Fruit fly (Drosophila melanogaster) whole organism, embryonic: ENCODE results near the gene COX7AL.

Experiments
- Bgb ChIP-seq: fragments of 200-800 bp; sonication (Bioruptor generic); IDR thresholded peaks from 2 replicates; pipeline ENCODE4 v1.3.6; 2022; ENCODE audit warnings: missing biosample characterization, missing genetic modification characterization; ENCODE audit not compliant: partially characterized antibody
- CG10267 ChIP-seq: fragments of 200-800 bp; sonication (Bioruptor generic); optimal IDR thresholded peaks from 2 replicates; lab custom pipeline; 2018; ENCODE audit warnings: missing biosample characterization, mild to moderate bottlenecking, missing genetic modification characterization, moderate library complexity
- CG10979 ChIP-seq: fragments of 200-800 bp; sonication (Bioruptor generic); optimal IDR thresholded peaks from 2 replicates; lab custom pipeline; 2018; ENCODE audit warnings: missing biosample characterization, mild to moderate bottlenecking, missing genetic modification characterization, moderate library complexity
- CG12391 ChIP-seq: fragments of 200-800 bp; sonication (Bioruptor generic); optimal IDR thresholded peaks from 3 replicates; lab custom pipeline; 2018; ENCODE audit warnings: missing biosample characterization, mild to moderate bottlenecking, missing genetic modification characterization, moderate library complexity
- CG12744 ChIP-seq: fragments of 200-800 bp; sonication (Bioruptor generic); optimal IDR thresholded peaks from 2 replicates; lab custom pipeline; 2016; ENCODE audit warnings: missing biosample characterization, missing genetic modification characterization
- CG13775 ChIP-seq: fragments of 200-800 bp; sonication (Bioruptor generic); optimal IDR thresholded peaks from 3 replicates; lab custom pipeline; 2017; ENCODE audit warnings: missing biosample characterization, mild to moderate bottlenecking, missing genetic modification characterization
- CG14710 ChIP-seq: fragments of 200-800 bp; sonication (Bioruptor generic); optimal IDR thresholded peaks from 3 replicates; lab custom pipeline; 2019; ENCODE audit warnings: missing biosample characterization, mild to moderate bottlenecking, missing genetic modification characterization, moderate library complexity
- CG15696 ChIP-seq: fragments of 200-800 bp; sonication (Bioruptor generic); optimal IDR thresholded peaks from 2 replicates; lab custom pipeline; 2019; ENCODE audit warnings: missing biosample characterization, mild to moderate bottlenecking, missing genetic modification characterization, moderate library complexity
- CG16815 ChIP-seq: fragments of 200-800 bp; sonication (Bioruptor generic); optimal IDR thresholded peaks from 3 replicates; lab custom pipeline; 2017; ENCODE audit warnings: missing biosample characterization, mild to moderate bottlenecking, missing genetic modification characterization
- CG17359 ChIP-seq: fragments of 200-800 bp; sonication (Bioruptor generic); optimal IDR thresholded peaks from 3 replicates; lab custom pipeline; 2018; ENCODE audit warnings: missing biosample characterization, mild to moderate bottlenecking, missing genetic modification characterization, moderate library complexity
- CG17568 ChIP-seq: fragments of 200-800 bp; sonication (Bioruptor generic); optimal IDR thresholded peaks from 2 replicates; lab custom pipeline; 2018; ENCODE audit warnings: missing biosample characterization, mild to moderate bottlenecking, missing genetic modification characterization, moderate library complexity
- CG2129 ChIP-seq: fragments of 200-800 bp; sonication (Bioruptor generic); IDR thresholded peaks from 2 replicates; pipeline ENCODE4 v1.3.6; 2022; ENCODE audit warnings: missing biosample characterization, missing genetic modification characterization; ENCODE audit not compliant: partially characterized antibody
- CG2712 ChIP-seq: fragments of 200-800 bp; optimal IDR thresholded peaks from 3 replicates; lab custom pipeline; 2019; ENCODE audit warnings: missing biosample characterization, mild to moderate bottlenecking, missing genetic modification characterization, moderate library complexity
- CG31224 ChIP-seq: fragments of 200-800 bp; sonication (Bioruptor generic); IDR thresholded peaks from 2 replicates; pipeline ENCODE4 v1.3.6; 2022; ENCODE audit warnings: missing biosample characterization, missing genetic modification characterization
- CG31441 ChIP-seq: fragments of 200-800 bp; sonication (Bioruptor generic); IDR thresholded peaks from 2 replicates; pipeline ENCODE4 v1.3.6; 2022; ENCODE audit warnings: missing biosample characterization, missing genetic modification characterization
- CG33557 ChIP-seq: fragments of 200-800 bp; sonication (Bioruptor generic); optimal IDR thresholded peaks from 2 replicates; lab custom pipeline; 2019; ENCODE audit warnings: missing biosample characterization, mild to moderate bottlenecking, missing genetic modification characterization, moderate library complexity
- CG4404 ChIP-seq: fragments of 200-800 bp; sonication (Bioruptor generic); IDR thresholded peaks from 2 replicates; pipeline ENCODE4 v1.3.6; 2022; ENCODE audit warnings: missing biosample characterization, missing genetic modification characterization
- CG7556 ChIP-seq: fragments of 200-800 bp; sonication (Bioruptor generic); optimal IDR thresholded peaks from 2 replicates; lab custom pipeline; 2017; ENCODE audit warnings: missing biosample characterization, mild to moderate bottlenecking, missing genetic modification characterization
- CG7839 ChIP-seq: fragments of 200-800 bp; sonication (Bioruptor generic); optimal IDR thresholded peaks from 3 replicates; lab custom pipeline; 2018; ENCODE audit warnings: missing biosample characterization, mild to moderate bottlenecking, missing genetic modification characterization, moderate library complexity
- CG9727 ChIP-seq: fragments of 200-800 bp; sonication (Bioruptor generic); optimal IDR thresholded peaks from 3 replicates; lab custom pipeline; 2017; ENCODE audit warnings: missing biosample characterization, mild to moderate bottlenecking, missing genetic modification characterization
- Camta ChIP-seq: fragments of 200-800 bp; sonication (Bioruptor generic); optimal IDR thresholded peaks from 2 replicates; lab custom pipeline; 2016; ENCODE audit warnings: missing biosample characterization, missing genetic modification characterization
- CoRest ChIP-seq: fragments of 200-800 bp; sonication (Bioruptor generic); optimal IDR thresholded peaks from 3 replicates; lab custom pipeline; 2018; ENCODE audit warnings: missing biosample characterization, mild to moderate bottlenecking, missing genetic modification characterization, moderate library complexity
- Ets65A ChIP-seq: fragments of 200-800 bp; sonication (Bioruptor generic); peaks from one replicate; lab custom pipeline; 2016; ENCODE audit warnings: missing biosample characterization, missing genetic modification characterization
- Fer3 ChIP-seq: fragments of 200-800 bp; sonication (Bioruptor generic); optimal IDR thresholded peaks from 2 replicates; lab custom pipeline; 2018; ENCODE audit warnings: missing biosample characterization, mild to moderate bottlenecking, missing genetic modification characterization, moderate library complexity
- Gsc ChIP-seq: fragments of 200-800 bp; sonication (Bioruptor generic); IDR thresholded peaks from 2 replicates; pipeline ENCODE4 v1.3.6; 2022; ENCODE audit warnings: missing biosample characterization, missing genetic modification characterization
- Kr ChIP-seq: fragments of 200-800 bp; sonication (Bioruptor generic); optimal IDR thresholded peaks from 2 replicates; lab custom pipeline; 2017; ENCODE audit warnings: missing biosample characterization, mild to moderate bottlenecking, missing genetic modification characterization
- Oli ChIP-seq: fragments of 200-800 bp; sonication (Bioruptor generic); optimal IDR thresholded peaks from 2 replicates; lab custom pipeline; 2018; ENCODE audit warnings: missing biosample characterization, mild to moderate bottlenecking, missing genetic modification characterization, moderate library complexity
- Pdp1 ChIP-seq, 2 experiments: fragments of 200-800 bp; sonication (Bioruptor generic); optimal IDR thresholded peaks; 3 replicates each; lab custom pipeline; 2016; ENCODE audit warnings: missing biosample characterization in 2 of 2, missing genetic modification characterization in 2 of 2, mild to moderate bottlenecking in 1 of 2, moderate library complexity in 1 of 2
- Sox100B ChIP-seq: fragments of 200-800 bp; sonication (Bioruptor generic); optimal IDR thresholded peaks from 3 replicates; lab custom pipeline; 2018; ENCODE audit warnings: missing biosample characterization, mild to moderate bottlenecking, missing genetic modification characterization
- Ssrp ChIP-seq: fragments of 200-800 bp; sonication (Bioruptor generic); optimal IDR thresholded peaks from 2 replicates; lab custom pipeline; 2018; ENCODE audit warnings: missing biosample characterization, mild to moderate bottlenecking, missing genetic modification characterization, moderate library complexity
- Trl ChIP-seq, 3 experiments: fragments of >200 bp in 2 of 3; fragments of 200-800 bp in 1 of 3; sonication (Bioruptor generic) in 1 of 3; optimal IDR thresholded peaks; 2 replicates in 1 of 3; 3 replicates in 2 of 3; lab custom pipeline; 2016 to 2017; ENCODE audit warnings: missing biosample characterization in 1 of 3, missing genetic modification characterization in 1 of 3
- btn ChIP-seq: fragments of 200-800 bp; sonication (Bioruptor generic); optimal IDR thresholded peaks from 2 replicates; lab custom pipeline; 2016; ENCODE audit warnings: missing biosample characterization, missing genetic modification characterization
- eyg ChIP-seq: fragments of 200-800 bp; sonication (Bioruptor generic); optimal IDR thresholded peaks from 3 replicates; lab custom pipeline; 2016; ENCODE audit warnings: missing biosample characterization, missing genetic modification characterization
- fd96Cb ChIP-seq: fragments of 200-800 bp; sonication (Bioruptor generic); optimal IDR thresholded peaks from 2 replicates; lab custom pipeline; 2018; ENCODE audit warnings: missing biosample characterization, mild to moderate bottlenecking, missing genetic modification characterization, moderate library complexity
- grau ChIP-seq: fragments of 200-800 bp; optimal IDR thresholded peaks from 3 replicates; lab custom pipeline; 2019; ENCODE audit warnings: missing biosample characterization, mild to moderate bottlenecking, missing genetic modification characterization, moderate library complexity
- h ChIP-seq: fragments of >200 bp; optimal IDR thresholded peaks from 2 replicates; lab custom pipeline; 2017
- kay ChIP-seq: fragments of 200-800 bp; sonication (Bioruptor generic); optimal IDR thresholded peaks from 2 replicates; lab custom pipeline; 2016; ENCODE audit warnings: missing biosample characterization, missing genetic modification characterization
- knrl ChIP-seq: fragments of 200-800 bp; sonication (Bioruptor generic); IDR thresholded peaks from 3 replicates; pipeline ENCODE4 v1.3.6; 2022; ENCODE audit warnings: missing biosample characterization, missing genetic modification characterization; ENCODE audit not compliant: partially characterized antibody
- lola ChIP-seq, 3 experiments: fragments of >200 bp in 2 of 3; fragments of 200-800 bp in 1 of 3; sonication (Bioruptor generic) in 1 of 3; optimal IDR thresholded peaks; 2 replicates each; lab custom pipeline; 2017 to 2019; ENCODE audit warnings: missing biosample characterization in 3 of 3, missing genetic modification characterization in 3 of 3, mild to moderate bottlenecking in 1 of 3, moderate library complexity in 1 of 3
- nmo ChIP-seq: fragments of 200-800 bp; sonication (Bioruptor generic); optimal IDR thresholded peaks from 2 replicates; lab custom pipeline; 2018; ENCODE audit warnings: missing biosample characterization, mild to moderate bottlenecking, missing genetic modification characterization, moderate library complexity
- pan ChIP-seq, 4 experiments: fragments of >200 bp in 3 of 4; fragments of 200-800 bp in 1 of 4; sonication (Bioruptor generic) in 1 of 4; optimal IDR thresholded peaks in 3 of 4; IDR thresholded peaks in 1 of 4; 2 replicates each; pipeline versions ENCODE4 v1.3.6 to Lab custom; 2017 to 2022; ENCODE audit warnings: missing biosample characterization in 2 of 4, missing genetic modification characterization in 2 of 4, mixed read lengths in 1 of 4
- phol ChIP-seq: fragments of 200-800 bp; sonication (Bioruptor generic); optimal IDR thresholded peaks from 3 replicates; lab custom pipeline; 2018; ENCODE audit warnings: missing biosample characterization, mild to moderate bottlenecking, missing genetic modification characterization, moderate library complexity
- prd ChIP-seq, 3 experiments: fragments of >200 bp in 2 of 3; fragments of 200-800 bp in 1 of 3; sonication (Bioruptor generic) in 1 of 3; optimal IDR thresholded peaks in 2 of 3; IDR thresholded peaks in 1 of 3; 2 replicates in 2 of 3; 3 replicates in 1 of 3; pipeline versions ENCODE4 v1.3.6 to Lab custom; 2017 to 2022; ENCODE audit warnings: missing biosample characterization in 1 of 3, missing genetic modification characterization in 1 of 3
- ro ChIP-seq: fragments of 200-800 bp; sonication (Bioruptor generic); IDR thresholded peaks from 2 replicates; pipeline ENCODE4 v1.3.6; 2022; ENCODE audit warnings: missing biosample characterization, missing genetic modification characterization
- row ChIP-seq: fragments of 200-800 bp; sonication (Bioruptor generic); IDR thresholded peaks from 3 replicates; pipeline ENCODE4 v1.3.6; 2022; ENCODE audit warnings: missing biosample characterization, missing genetic modification characterization
- sens ChIP-seq: fragments of 200-800 bp; sonication (Bioruptor generic); peaks from one replicate; lab custom pipeline; 2016; ENCODE audit warnings: missing biosample characterization, missing genetic modification characterization
- trem ChIP-seq: fragments of 200-800 bp; optimal IDR thresholded peaks from 3 replicates; lab custom pipeline; 2019; ENCODE audit warnings: missing biosample characterization, mild to moderate bottlenecking, missing genetic modification characterization, moderate library complexity
- usp ChIP-seq: fragments of >200 bp; optimal IDR thresholded peaks from 2 replicates; lab custom pipeline; 2017; ENCODE audit warnings: missing biosample characterization, missing genetic modification characterization

The COX7AL gene

DNA sequence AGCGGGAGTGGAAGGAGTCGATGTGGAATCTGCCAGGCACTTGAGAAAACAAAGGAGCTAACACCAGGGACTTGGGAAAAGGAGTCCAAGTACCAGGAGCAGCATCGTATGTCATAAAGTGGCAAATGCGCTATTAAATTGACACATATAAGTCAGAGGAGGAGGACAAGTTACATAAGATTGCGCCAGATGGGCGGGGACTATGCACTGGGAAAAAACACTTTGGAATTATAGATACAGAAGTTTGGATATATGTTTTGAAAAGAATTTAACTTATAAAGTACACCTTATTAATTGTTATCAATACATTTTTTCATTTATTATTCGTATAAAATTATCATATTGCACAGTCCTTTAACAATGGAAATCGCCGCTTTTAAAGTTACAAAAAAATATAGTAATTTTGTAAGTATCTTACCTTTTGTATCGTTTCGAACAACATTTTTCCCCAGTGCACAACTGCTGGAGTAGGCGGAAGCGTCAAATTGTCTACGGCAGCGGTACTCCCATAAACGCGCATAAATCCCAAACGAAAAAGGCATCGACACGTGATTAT, 7.4 kb upstream of the COX7AL start:
- TF ChIP-seq CG31441 (0 out of 2 replicates have a peak, but pooled peaks have one; percentile 26), pan (optimal IDR thresholded peaks at IDR 0.05; lab: Kevin White, UChicago) (no peak), pan (GFP tag; optimal IDR thresholded peaks at IDR 0.05 in 1 of 2, IDR thresholded peaks at IDR 0.05 in 1 of 2) (no peak), btn (no peak), row (GFP tag; lab: Robert Waterston, UW) (peak; percentile 30; the same call in 1 of the 3 replicates), Gsc (GFP tag; lab: Robert Waterston, UW) (no peak), CG17359 (tag; lab: Kevin White, UChicago) (no peak), grau (peak; percentile 34), trem (tag; lab: Kevin White, UChicago) (peak; percentile 7), prd (optimal IDR thresholded peaks at IDR 0.05; lab: Kevin White, UChicago) (no peak), prd (GFP tag; IDR thresholded peaks at IDR 0.05; lab: Robert Waterston, UW) (0 out of 3 replicates have a peak, but pooled peaks have one; percentile 19), knrl (GFP tag; lab: Robert Waterston, UW) (no peak), Kr (GFP tag; lab: Kevin White, UChicago) (peak; percentile 39), CG12391 (peak; percentile 48), CoRest (tag; lab: Kevin White, UChicago) (peak; percentile 25), nmo (GFP tag; lab: Kevin White, UChicago) (peak; percentile 41), CG14710 (peak; percentile 38), lola (GFP tag; optimal IDR thresholded peaks at IDR 0.05; lab: Kevin White, UChicago) (peak in 1 of 3 experiments; percentile 61), CG7556 (GFP tag; lab: Kevin White, UChicago) (peak; percentile 22), Sox100B (GFP tag; lab: Kevin White, UChicago) (no peak), CG33557 (peak; percentile 47), Camta (no peak), CG7839 (peak; percentile 13), CG4404 (peak; percentile 39), kay (GFP tag; lab: Kevin White, UChicago) (no peak), CG31224 (no peak), CG9727 (peak; percentile 62), CG2712 (tag; lab: Kevin White, UChicago) (peak; percentile 55), CG17568 (GFP tag; lab: Kevin White, UChicago) (no peak), usp (GFP tag; lab: Kevin White, UChicago) (no peak), ro (GFP tag; lab: Robert Waterston, UW) (no peak), CG13775 (GFP tag; lab: Kevin White, UChicago) (peak; percentile 13), Ets65A (peak; percentile 9), fd96Cb (peak; percentile 2), Bgb (GFP tag; lab: Robert Waterston, UW) (no peak), Pdp1 (GFP tag; optimal IDR thresholded peaks at IDR 0.05; lab: Kevin White, UChicago) (peak in 1 of 2 experiments; percentile 51), Oli (tag; lab: Kevin White, UChicago) (no peak), phol (tag; lab: Kevin White, UChicago) (peak; percentile 36), CG12744 (no peak), Trl (optimal IDR thresholded peaks at IDR 0.05; lab: Kevin White, UChicago) (no peak), Trl (GFP tag; optimal IDR thresholded peaks at IDR 0.05; lab: Kevin White, UChicago) (no peak), h (no peak), sens (GFP tag; lab: Kevin White, UChicago) (peak; percentile 79), CG10979 (tag; lab: Kevin White, UChicago) (peak; percentile 44), CG16815 (GFP tag; lab: Kevin White, UChicago) (peak; percentile 33), CG10267 (tag; lab: Kevin White, UChicago) (peak; percentile 45), CG2129 (GFP tag; lab: Robert Waterston, UW) (no peak), Ssrp (tag; lab: Kevin White, UChicago) (peak; percentile 30), eyg (no peak), CG15696 (peak; percentile 84), Fer3 (no peak)
